Worm (Caenorhabditis elegans) whole organism, dauer: ENCODE measurements around the gene octr-1.

Experiments
- unc-62 ChIP-seq: sonication (generic microtip); optimal IDR thresholded peaks from 2 replicates; lab custom pipeline; 2017; ENCODE audit warnings: missing biosample characterization, missing genetic modification reagents, missing genetic modification characterization

The octr-1 gene

DNA sequence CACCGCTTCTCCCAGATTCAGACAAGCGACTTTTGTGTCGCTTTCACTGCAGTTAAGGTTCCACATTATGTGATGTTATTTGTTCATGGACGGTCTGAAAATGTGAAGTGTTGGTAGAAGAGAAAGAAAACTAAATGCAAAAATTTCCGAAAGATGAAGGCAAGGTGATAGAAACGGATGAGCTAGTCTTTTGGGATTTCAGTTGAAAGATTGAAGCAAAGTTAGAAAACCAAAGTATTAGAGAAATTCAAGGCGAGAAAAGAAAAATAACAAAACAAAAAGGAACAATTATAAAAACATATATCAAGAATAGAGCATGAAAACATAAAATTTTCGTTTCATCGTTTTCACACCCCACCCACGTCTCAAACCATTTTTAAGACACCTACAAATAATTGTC lies at the start of gene octr-1:
TSS of gene octr-1 (minus strand) at position 101 of the 400 bp plus-strand sequence.
- no peak for TF ChIP-seq unc-62 (GFP tag; lab: Kevin White, UChicago)

- no peak for TF ChIP-seq unc-62 (GFP tag; lab: Kevin White, UChicago)
Measured at ce11 chrX:5659614-5660013, 48.6 kb upstream of the octr-1 start, which contains the start of gene T22B7.22. T22B7.22 (plus strand) TSS chrX:5659967.

ce11 chrX:5655601-5656000 lies 44.5 kb upstream of the octr-1 start:
- no peak for TF ChIP-seq unc-62 (GFP tag; lab: Kevin White, UChicago)

ce11 chrX:5653813-5654212 lies 42.8 kb upstream of the octr-1 start, which contains the start of gene T22B7.7:
T22B7.7 (minus strand) TSS chrX:5654074.
- TF ChIP-seq unc-62 (GFP tag; lab: Kevin White, UChicago), result no peak

ce11 chrX:5647884-5648283 lies 36.8 kb upstream of the octr-1 start, which contains the start of gene srv-7:
srv-7 (minus strand) TSS chrX:5647984.
- no peak for TF ChIP-seq unc-62 (GFP tag; lab: Kevin White, UChicago)

DNA sequence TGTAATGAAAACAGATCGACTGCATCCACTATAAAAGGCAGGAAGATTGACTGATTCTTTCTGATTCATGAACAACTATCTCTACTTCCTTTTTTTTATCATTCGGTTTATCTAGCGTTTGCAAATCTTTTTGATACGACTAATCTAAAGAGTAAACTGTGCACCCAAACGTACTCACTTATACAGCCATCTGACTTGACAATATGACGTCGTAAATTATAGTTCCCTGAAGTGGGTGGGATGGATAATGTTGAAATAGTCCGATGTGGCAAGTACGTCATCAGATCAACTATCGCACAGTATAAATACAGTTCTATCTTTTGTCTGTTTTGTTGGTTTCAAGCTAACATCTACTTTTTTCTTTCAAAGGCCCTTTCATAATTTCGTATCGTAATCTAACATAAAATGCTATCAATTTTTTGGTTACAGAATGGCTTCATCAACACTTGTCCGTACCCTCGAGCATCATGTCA lies 35.9 kb upstream of the octr-1 start, which contains the start of gene T22B7.3:
TSS of gene T22B7.3 (plus strand) at position 423 of the 473 bp plus-strand sequence.
- TF ChIP-seq unc-62 (GFP tag; lab: Kevin White, UChicago), result no peak

- TF ChIP-seq unc-62 (GFP tag; lab: Kevin White, UChicago), result no peak
Measured at ce11 chrX:5645606-5646005, 34.6 kb upstream of the octr-1 start.

ce11 chrX:5644112-5644511 lies 33.1 kb upstream of the octr-1 start:
- TF ChIP-seq unc-62 (GFP tag; lab: Kevin White, UChicago), result no peak

ce11 chrX:5641315-5641714 lies 30.3 kb upstream of the octr-1 start, which contains the start of gene T22B7.4:
T22B7.4 (minus strand) TSS chrX:5641415.
- TF ChIP-seq unc-62 (GFP tag; lab: Kevin White, UChicago), result no peak

ce11 chrX:5639562-5639961 lies 28.5 kb upstream of the octr-1 start:
- no peak for TF ChIP-seq unc-62 (GFP tag; lab: Kevin White, UChicago)

- TF ChIP-seq unc-62 (GFP tag; lab: Kevin White, UChicago), result no peak
Measured at ce11 chrX:5631626-5632025, 20.6 kb upstream of the octr-1 start, which contains the start of gene T22B7.8. T22B7.8 (plus strand) TSS chrX:5631926.

- no peak for TF ChIP-seq unc-62 (GFP tag; lab: Kevin White, UChicago)
Measured at ce11 chrX:5631008-5631407, 20.0 kb upstream of the octr-1 start.

- TF ChIP-seq unc-62 (GFP tag; lab: Kevin White, UChicago), result no peak
Measured at ce11 chrX:5629941-5630340, 18.9 kb upstream of the octr-1 start, which contains the start of gene argn-1. argn-1 (plus strand) TSS chrX:5630023.

- no peak for TF ChIP-seq unc-62 (GFP tag; lab: Kevin White, UChicago)
Measured at ce11 chrX:5628432-5628977, 17.4 kb upstream of the octr-1 start.

- TF ChIP-seq unc-62 (GFP tag; lab: Kevin White, UChicago), result no peak
Measured at ce11 chrX:5621793-5622192, 10.7 kb upstream of the octr-1 start.

DNA sequence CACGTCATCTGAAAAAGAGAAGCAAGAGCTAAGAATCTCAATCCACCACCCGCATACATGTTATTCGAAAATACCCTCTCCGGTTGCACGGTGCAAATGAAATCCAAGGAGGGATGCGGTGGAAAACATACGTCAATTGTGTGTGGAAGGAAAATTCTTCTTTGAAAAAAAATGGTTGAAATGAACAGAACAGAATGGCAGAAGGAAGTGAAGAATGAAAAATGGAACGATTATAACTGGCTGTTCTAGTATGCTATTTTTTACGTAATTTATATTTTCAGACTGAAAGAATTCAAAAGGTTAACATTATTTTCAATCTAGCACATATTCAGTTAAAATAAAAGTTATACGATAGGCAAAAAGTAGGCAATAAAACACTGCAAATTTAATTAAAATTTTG lies 4.9 kb upstream of the octr-1 start:
- no peak for TF ChIP-seq unc-62 (GFP tag; lab: Kevin White, UChicago)

DNA sequence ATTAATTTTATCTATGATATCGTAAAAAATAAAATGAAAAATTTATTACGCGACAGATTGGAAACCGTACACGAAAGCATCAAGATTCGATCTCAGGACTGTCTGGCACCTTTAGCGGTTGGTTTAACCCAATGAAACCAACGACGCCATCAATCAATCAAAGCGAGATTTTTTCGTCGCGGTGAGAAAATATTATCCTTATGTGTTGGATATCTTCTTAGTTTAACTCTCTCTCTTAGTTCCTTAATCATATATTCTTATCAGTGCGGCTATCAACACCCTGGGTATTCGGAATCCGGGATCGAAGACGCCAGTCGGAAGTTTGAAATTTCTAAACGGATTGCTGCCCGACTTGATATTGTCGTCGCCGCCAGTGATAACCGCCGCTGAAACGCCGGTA lies 6.0 kb downstream of the octr-1 start:
- TF ChIP-seq unc-62 (GFP tag; lab: Kevin White, UChicago), result no peak
